Worm (Caenorhabditis elegans) whole organism, young adult: Measurements from ENCODE around the gene srw-54.

Experiments used
- F22D6.2 ChIP-seq: sonication (generic microtip); optimal IDR thresholded peaks from 2 replicates; lab custom pipeline; 2016; ENCODE audit warnings: mild to moderate bottlenecking, missing genetic modification characterization, missing compliant biosample characterization
- F39B2.1 ChIP-seq: fragments of 200-800 bp; sonication (Bioruptor generic); IDR thresholded peaks from 2 replicates; pipeline ENCODE4 v1.3.6; 2022; ENCODE audit warnings: missing genetic modification reagents, missing genetic modification characterization, missing compliant biosample characterization
- F52B5.7 ChIP-seq: sonication (generic microtip); optimal IDR thresholded peaks from 2 replicates; lab custom pipeline; 2016; ENCODE audit warnings: mild to moderate bottlenecking, missing genetic modification characterization, missing compliant biosample characterization
- F57A8.1 ChIP-seq: fragments of 200-800 bp; sonication (Bioruptor generic); optimal IDR thresholded peaks from 2 replicates; lab custom pipeline; 2018; ENCODE audit warnings: mild to moderate bottlenecking, missing genetic modification characterization, moderate library complexity, missing compliant biosample characterization
- F57C9.4 ChIP-seq: sonication (generic microtip); optimal IDR thresholded peaks from 2 replicates; lab custom pipeline; 2017; ENCODE audit warnings: mild to moderate bottlenecking, missing genetic modification characterization, missing compliant biosample characterization
- T26A5.8 ChIP-seq: sonication (generic microtip); optimal IDR thresholded peaks from 2 replicates; lab custom pipeline; 2016; ENCODE audit warnings: missing genetic modification characterization, missing compliant biosample characterization
- Y53F4B.3 ChIP-seq: fragments of 200-800 bp; sonication (Bioruptor generic); IDR thresholded peaks from 2 replicates; pipeline ENCODE4 v1.3.6; 2022; ENCODE audit warnings: missing genetic modification reagents, missing genetic modification characterization, missing compliant biosample characterization
- Y53G8AR.9 ChIP-seq: fragments of 200-800 bp; sonication (Bioruptor generic); conservative IDR thresholded peaks from 2 replicates; pipeline ENCODE4 v1.3.6; 2022; ENCODE audit warnings: missing genetic modification reagents, missing genetic modification characterization, missing compliant biosample characterization
- Y95B8A.8 ChIP-seq: fragments of 200-800 bp; sonication (Bioruptor generic); IDR thresholded peaks from 2 replicates; pipeline ENCODE4 v1.3.6; 2022; ENCODE audit warnings: missing genetic modification reagents, missing genetic modification characterization, missing compliant biosample characterization
- attf-3 ChIP-seq: fragments of 200-800 bp; sonication (Bioruptor generic); conservative IDR thresholded peaks from 2 replicates; pipeline ENCODE4 v1.3.6; 2022; ENCODE audit warnings: missing genetic modification reagents, missing genetic modification characterization, missing compliant biosample characterization
- cebp-2 ChIP-seq: fragments of 200-800 bp; sonication (Bioruptor generic); IDR thresholded peaks from 2 replicates; pipeline ENCODE4 v1.3.6; 2022; ENCODE audit warnings: missing genetic modification characterization, missing compliant biosample characterization
- ceh-100 ChIP-seq: fragments of 200-800 bp; sonication (Bioruptor generic); IDR thresholded peaks from 2 replicates; pipeline ENCODE4 v1.3.6; 2022; ENCODE audit warnings: missing genetic modification reagents, missing genetic modification characterization, missing compliant biosample characterization
- ceh-40 ChIP-seq: fragments of 200-800 bp; sonication (Bioruptor generic); IDR thresholded peaks from 2 replicates; pipeline ENCODE4 v1.3.6; 2022; ENCODE audit warnings: missing genetic modification characterization, missing compliant biosample characterization
- ceh-79 ChIP-seq: sonication (generic microtip); optimal IDR thresholded peaks from 2 replicates; lab custom pipeline; 2017; ENCODE audit warnings: mild to moderate bottlenecking, missing genetic modification characterization, missing compliant biosample characterization
- ceh-91 ChIP-seq: fragments of 200-800 bp; sonication (Bioruptor generic); IDR thresholded peaks from 2 replicates; pipeline ENCODE4 v1.3.6; 2022; ENCODE audit warnings: missing genetic modification reagents, missing genetic modification characterization, missing compliant biosample characterization
- chd-7 ChIP-seq: sonication (generic microtip); optimal IDR thresholded peaks from 2 replicates; lab custom pipeline; 2016; ENCODE audit warnings: mild to moderate bottlenecking, missing genetic modification characterization, moderate library complexity, missing compliant biosample characterization
- dox-1 ChIP-seq: fragments of 200-800 bp; sonication (Bioruptor generic); IDR thresholded peaks from 2 replicates; pipeline ENCODE4 v1.3.6; 2022; ENCODE audit warnings: missing genetic modification reagents, missing genetic modification characterization, missing compliant biosample characterization
- dpl-1 ChIP-seq: fragments of 150-350 bp; optimal IDR thresholded peaks from 2 replicates; lab custom pipeline; 2014; ENCODE audit warnings: missing biosample characterization, missing genetic modification reagents, missing genetic modification characterization
- egl-18 ChIP-seq: fragments of 200-800 bp; sonication (Bioruptor generic); IDR thresholded peaks from 2 replicates; pipeline ENCODE4 v1.3.6; 2022; ENCODE audit warnings: missing genetic modification reagents, missing genetic modification characterization, missing compliant biosample characterization
- ekl-4 ChIP-seq: fragments of 200-800 bp; sonication (Bioruptor generic); IDR thresholded peaks from 2 replicates; pipeline ENCODE4 v1.3.6; 2022; ENCODE audit warnings: missing genetic modification reagents, missing genetic modification characterization, missing compliant biosample characterization
- hmg-1.2 ChIP-seq: fragments of 200-800 bp; sonication (Bioruptor generic); IDR thresholded peaks from 2 replicates; pipeline ENCODE4 v1.3.6; 2022; ENCODE audit warnings: missing genetic modification reagents, missing genetic modification characterization, missing compliant biosample characterization
- hmg-20 ChIP-seq: fragments of 200-800 bp; sonication (Bioruptor generic); IDR thresholded peaks from 2 replicates; pipeline ENCODE4 v1.3.6; 2022; ENCODE audit warnings: missing genetic modification reagents, missing genetic modification characterization, missing compliant biosample characterization
- lin-35 ChIP-seq, 3 experiments: fragments of 150-350 bp in 2 of 3; sonication (generic microtip) in 1 of 3; optimal IDR thresholded peaks; 2 replicates each; lab custom pipeline; 2014 to 2018; ENCODE audit warnings: missing biosample characterization in 3 of 3, missing genetic modification characterization in 3 of 3, missing genetic modification reagents in 3 of 3
- lin-54 ChIP-seq: fragments of 200-800 bp; sonication (Bioruptor generic); optimal IDR thresholded peaks from 2 replicates; lab custom pipeline; 2018; ENCODE audit warnings: mild to moderate bottlenecking, missing genetic modification characterization, missing compliant biosample characterization
- lir-1 ChIP-seq: fragments of 200-800 bp; sonication (Bioruptor generic); conservative IDR thresholded peaks from 2 replicates; pipeline ENCODE4 v1.3.6; 2022; ENCODE audit warnings: missing genetic modification reagents, missing genetic modification characterization, missing compliant biosample characterization
- lsy-27 ChIP-seq: sonication (generic microtip); optimal IDR thresholded peaks from 2 replicates; lab custom pipeline; 2017; ENCODE audit warnings: missing genetic modification characterization, mild to moderate bottlenecking, missing compliant biosample characterization, antibody characterized with exemption, missing genotype, borderline replicate concordance; ENCODE audit not compliant: insufficient read depth
- madf-10 ChIP-seq: sonication (generic microtip); optimal IDR thresholded peaks from 2 replicates; lab custom pipeline; 2016; ENCODE audit warnings: mild to moderate bottlenecking, missing genetic modification characterization, missing compliant biosample characterization
- madf-6 ChIP-seq: fragments of 200-800 bp; sonication (Bioruptor generic); IDR thresholded peaks from 2 replicates; pipeline ENCODE4 v1.3.6; 2022; ENCODE audit warnings: missing genetic modification reagents, missing genetic modification characterization, missing compliant biosample characterization
- madf-8 ChIP-seq: fragments of 200-800 bp; sonication (Bioruptor generic); conservative IDR thresholded peaks from 2 replicates; pipeline ENCODE4 v1.3.6; 2022; ENCODE audit warnings: missing genetic modification reagents, missing genetic modification characterization, missing compliant biosample characterization
- mcd-1 ChIP-seq: fragments of 200-800 bp; sonication (Bioruptor generic); IDR thresholded peaks from 2 replicates; pipeline ENCODE4 v1.3.6; 2022; ENCODE audit warnings: missing genetic modification reagents, missing genetic modification characterization, missing compliant biosample characterization
- mel-28 ChIP-seq: sonication (generic microtip); optimal IDR thresholded peaks from 2 replicates; lab custom pipeline; 2016; ENCODE audit warnings: borderline replicate concordance, mild to moderate bottlenecking, missing genetic modification characterization, missing compliant biosample characterization
- nfyb-1 ChIP-seq: fragments of 200-800 bp; sonication (Bioruptor generic); IDR thresholded peaks from 2 replicates; pipeline ENCODE4 v1.3.6; 2022; ENCODE audit warnings: missing genetic modification reagents, missing genetic modification characterization, missing compliant biosample characterization
- nhr-80 ChIP-seq: sonication (generic microtip); optimal IDR thresholded peaks from 2 replicates; lab custom pipeline; 2016; ENCODE audit warnings: missing genetic modification characterization, missing compliant biosample characterization
- pbrm-1 ChIP-seq: fragments of 200-800 bp; sonication (Bioruptor generic); IDR thresholded peaks from 2 replicates; pipeline ENCODE4 v1.3.6; 2022; ENCODE audit warnings: missing genetic modification reagents, missing genetic modification characterization, missing compliant biosample characterization
- sea-2 ChIP-seq: fragments of 200-800 bp; sonication (Bioruptor generic); IDR thresholded peaks from 2 replicates; pipeline ENCODE4 v1.3.6; 2022; ENCODE audit warnings: missing genetic modification characterization, missing compliant biosample characterization
- snpc-4 ChIP-seq, 5 experiments: fragments of 150-350 bp in 1 of 5; sonication (generic microtip) in 4 of 5; optimal IDR thresholded peaks; 2 replicates each; lab custom pipeline; 2014 to 2018; ENCODE audit warnings: missing genetic modification characterization in 5 of 5, missing biosample characterization in 3 of 5, antibody characterized with exemption in 2 of 5, mild to moderate bottlenecking in 2 of 5, missing compliant biosample characterization in 2 of 5, missing genotype in 2 of 5, moderate library complexity in 2 of 5, missing genetic modification reagents in 1 of 5
- unc-130 ChIP-seq: sonication (generic microtip); optimal IDR thresholded peaks from 2 replicates; lab custom pipeline; 2016; ENCODE audit warnings: missing genetic modification reagents, missing genetic modification characterization, missing compliant biosample characterization
- zfh-2 ChIP-seq: fragments of 200-800 bp; sonication (Bioruptor generic); conservative IDR thresholded peaks from 2 replicates; pipeline ENCODE4 v1.3.6; 2022; ENCODE audit warnings: missing genetic modification reagents, missing genetic modification characterization, missing compliant biosample characterization
- ztf-22 ChIP-seq: fragments of 200-800 bp; sonication (Bioruptor generic); optimal IDR thresholded peaks from 2 replicates; lab custom pipeline; 2018; ENCODE audit warnings: mild to moderate bottlenecking, missing genetic modification characterization, moderate library complexity, missing compliant biosample characterization
- ztf-6 ChIP-seq: fragments of 200-800 bp; sonication (Bioruptor generic); IDR thresholded peaks from 2 replicates; pipeline ENCODE4 v1.3.6; 2022; ENCODE audit warnings: missing genetic modification reagents, missing genetic modification characterization, missing compliant biosample characterization

Gene srw-54

DNA sequence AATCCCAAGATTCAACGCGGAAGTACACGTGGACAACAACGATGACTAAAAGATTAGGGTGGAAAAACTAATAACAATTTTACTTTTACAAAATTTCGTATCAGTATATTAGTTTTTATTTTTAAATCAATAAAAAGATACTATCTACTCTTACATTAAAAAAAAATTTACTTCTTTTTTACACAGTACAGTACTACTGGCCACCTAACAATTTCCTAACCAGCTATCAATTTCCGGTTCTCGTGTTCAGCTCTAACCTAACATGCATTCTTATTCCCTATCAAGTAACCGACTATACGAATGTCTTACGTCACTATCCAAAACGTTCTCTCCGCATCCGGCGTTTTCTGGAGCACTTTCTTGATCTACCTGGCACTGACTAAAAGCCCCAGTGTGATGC is 18.5 kb downstream of the srw-54 start, which contains the start of gene srd-21:
TSS of gene srd-21 (plus strand) at position 301 of the 400 bp plus-strand sequence.
- TF ChIP-seq nfyb-1 (no peak), F22D6.2 (tag; lab: Kevin White, UChicago) (no peak), T26A5.8 (no peak), ceh-91 (GFP tag; lab: Robert Waterston, UW) (no peak), hmg-20 (GFP tag; lab: Robert Waterston, UW) (no peak), unc-130 (GFP tag; lab: Kevin White, UChicago) (no peak), egl-18 (GFP tag; lab: Robert Waterston, UW) (no peak), cebp-2 (GFP tag; lab: Robert Waterston, UW) (no peak), lin-35 (GFP tag; optimal IDR thresholded peaks at IDR 0.05; lab: Kevin White, UChicago) (no peak), Y53F4B.3 (GFP tag; lab: Robert Waterston, UW) (no peak), F52B5.7 (no peak), sea-2 (no peak), ceh-40 (no peak), madf-8 (no peak), zfh-2 (no peak), lir-1 (GFP tag; lab: Robert Waterston, UW) (no peak)

DNA sequence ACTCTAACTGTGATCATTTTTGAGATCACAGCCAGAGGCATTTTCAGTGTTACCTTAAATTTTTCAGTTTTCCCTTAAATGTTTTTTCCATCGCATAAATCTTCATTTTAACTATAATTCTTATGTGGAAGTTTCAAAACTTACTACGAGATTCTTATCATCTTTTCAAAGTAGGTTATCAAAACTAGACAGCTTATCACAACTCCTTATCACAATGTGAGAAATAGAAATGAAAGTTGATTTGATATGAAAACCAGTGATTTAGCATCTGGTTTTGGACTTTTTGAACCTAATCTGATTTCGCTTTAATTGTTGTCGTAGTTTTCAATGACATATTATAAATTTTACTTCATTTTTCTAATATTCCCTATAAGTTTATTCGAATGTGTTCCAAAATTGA is 24.8 kb downstream of the srw-54 start, which contains the start of gene mltn-11:
TSS of gene mltn-11 (plus strand) at position 276 of the 400 bp plus-strand sequence.
- no peak for TF ChIP-seq dox-1 (GFP tag; lab: Robert Waterston, UW)
- no peak for TF ChIP-seq F39B2.1 (GFP tag; lab: Robert Waterston, UW)
- TF ChIP-seq mcd-1 (GFP tag; lab: Robert Waterston, UW) = no peak
- no peak for TF ChIP-seq F57A8.1 (GFP tag; lab: Kevin White, UChicago)
- no peak for TF ChIP-seq mel-28
- no peak for TF ChIP-seq ztf-6 (GFP tag; lab: Robert Waterston, UW)
- TF ChIP-seq nhr-80 = no peak
- TF ChIP-seq ceh-100 (GFP tag; lab: Robert Waterston, UW) = no peak
- no peak for TF ChIP-seq ceh-91 (GFP tag; lab: Robert Waterston, UW)
- no peak for TF ChIP-seq lin-35 (GFP tag; optimal IDR thresholded peaks at IDR 0.05; lab: Kevin White, UChicago)
- no peak for TF ChIP-seq F52B5.7
- no peak for TF ChIP-seq Y95B8A.8
- TF ChIP-seq hmg-1.2 (GFP tag; lab: Robert Waterston, UW) = no peak
- TF ChIP-seq madf-6 (GFP tag; lab: Robert Waterston, UW) = no peak
- TF ChIP-seq F22D6.2 (tag; lab: Kevin White, UChicago) = no peak

DNA sequence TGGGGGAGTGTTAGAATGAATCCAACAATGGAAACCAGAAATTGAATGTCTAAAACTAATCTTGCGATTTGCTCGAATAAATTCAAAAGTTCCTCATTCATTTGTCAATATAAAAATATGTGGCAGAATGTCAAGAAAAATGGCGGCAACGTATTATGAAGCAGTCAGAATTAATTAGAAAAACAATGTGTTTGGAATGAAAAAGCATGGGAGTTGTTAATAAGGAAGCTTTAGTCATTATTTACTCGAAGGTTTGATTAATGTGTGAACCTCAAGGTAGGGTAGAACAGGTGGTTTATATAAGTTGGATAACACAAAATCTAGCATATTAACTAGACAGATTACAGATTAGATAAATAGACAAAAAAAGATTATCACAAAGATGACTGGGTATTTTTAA is 27.1 kb downstream of the srw-54 start, which contains the start of gene srw-76:
TSS of gene srw-76 (minus strand) at position 101 of the 400 bp plus-strand sequence.
- TF ChIP-seq pbrm-1 (GFP tag; lab: Robert Waterston, UW) (no peak), ekl-4 (GFP tag; lab: Robert Waterston, UW) (no peak), ceh-40 (no peak), chd-7 (tag; lab: Kevin White, UChicago) (no peak), dpl-1 (GFP tag; lab: Kevin White, UChicago) (no peak), F39B2.1 (GFP tag; lab: Robert Waterston, UW) (no peak), dox-1 (GFP tag; lab: Robert Waterston, UW) (no peak), lsy-27 (tag; lab: Kevin White, UChicago) (no peak), F57C9.4 (no peak), ztf-22 (GFP tag; lab: Kevin White, UChicago) (no peak), lin-54 (GFP tag; lab: Kevin White, UChicago) (no peak), Y53G8AR.9 (no peak), snpc-4 (GFP tag; optimal IDR thresholded peaks at IDR 0.05; lab: Kevin White, UChicago) (no peak), snpc-4 (tag; optimal IDR thresholded peaks at IDR 0.05; lab: Kevin White, UChicago) (no peak), attf-3 (GFP tag; lab: Robert Waterston, UW) (no peak), ceh-79 (tag; lab: Kevin White, UChicago) (no peak), mcd-1 (GFP tag; lab: Robert Waterston, UW) (no peak), madf-10 (no peak)
- TF ChIP-seq, all 124 proteins: peak for 0
